Fruit fly (Drosophila melanogaster) whole organism, embryonic: ENCODE results near the gene dj-1beta.
A peak's percentile ranks its signal among the peaks of the same experiment; 100 is the strongest.

Source experiments
- ATbp ChIP-seq: fragments of 200-800 bp; sonication (Bioruptor generic); optimal IDR thresholded peaks from 2 replicates; lab custom pipeline; 2017; ENCODE audit warnings: missing biosample characterization, mild to moderate bottlenecking, missing genetic modification characterization, missing genetic modification reagents
- Atf6 ChIP-seq: fragments of 200-800 bp; sonication (Bioruptor generic); IDR thresholded peaks from 2 replicates; pipeline ENCODE4 v1.3.6; 2022; ENCODE audit warnings: missing biosample characterization, missing genetic modification characterization
- Awh ChIP-seq: fragments of 200-800 bp; sonication (Bioruptor generic); IDR thresholded peaks from 2 replicates; pipeline ENCODE4, ENCODE4 v1.3.6; 2022; ENCODE audit warnings: missing biosample characterization, missing genetic modification characterization
- CG10565 ChIP-seq: fragments of 200-800 bp; sonication (Bioruptor generic); optimal IDR thresholded peaks from 3 replicates; lab custom pipeline; 2016; ENCODE audit warnings: missing biosample characterization, mild to moderate bottlenecking, missing genetic modification characterization
- CG11456 ChIP-seq: fragments of 200-800 bp; sonication (Bioruptor generic); IDR thresholded peaks from 3 replicates; pipeline ENCODE4 v1.3.6; 2022; ENCODE audit warnings: missing biosample characterization, missing genetic modification characterization
- CG13296 ChIP-seq: fragments of 200-800 bp; sonication (Bioruptor generic); optimal IDR thresholded peaks from 3 replicates; lab custom pipeline; 2018; ENCODE audit warnings: missing biosample characterization, mild to moderate bottlenecking, missing genetic modification characterization
- CG1529 ChIP-seq: fragments of 200-800 bp; sonication (Bioruptor generic); optimal IDR thresholded peaks from 3 replicates; lab custom pipeline; 2018; ENCODE audit warnings: missing biosample characterization, missing genetic modification characterization
- CG16779 ChIP-seq: fragments of 200-800 bp; sonication (Bioruptor generic); IDR thresholded peaks from 2 replicates; pipeline ENCODE4 v1.3.6; 2022; ENCODE audit warnings: missing biosample characterization, missing genetic modification characterization
- CG17802 ChIP-seq: fragments of 200-800 bp; sonication (Bioruptor generic); optimal IDR thresholded peaks from 2 replicates; lab custom pipeline; 2018; ENCODE audit warnings: missing biosample characterization, mild to moderate bottlenecking, missing genetic modification characterization, moderate library complexity
- CG2712 ChIP-seq: fragments of 200-800 bp; optimal IDR thresholded peaks from 3 replicates; lab custom pipeline; 2019; ENCODE audit warnings: missing biosample characterization, mild to moderate bottlenecking, missing genetic modification characterization, moderate library complexity
- CG6765 ChIP-seq: fragments of 200-800 bp; sonication (Bioruptor generic); optimal IDR thresholded peaks from 3 replicates; lab custom pipeline; 2017; ENCODE audit warnings: missing biosample characterization, mild to moderate bottlenecking, missing genetic modification characterization
- CG6813 ChIP-seq: fragments of 200-800 bp; sonication (Bioruptor generic); optimal IDR thresholded peaks from 2 replicates; lab custom pipeline; 2017; ENCODE audit warnings: missing biosample characterization, missing genetic modification characterization, mild to moderate bottlenecking, moderate library complexity, missing genetic modification reagents
- CG8290 ChIP-seq, 3 experiments: fragments of 200-800 bp; sonication (Bioruptor generic); optimal IDR thresholded peaks; 2 replicates each; lab custom pipeline; 2016 to 2019; ENCODE audit warnings: missing biosample characterization in 3 of 3, missing genetic modification characterization in 3 of 3, mild to moderate bottlenecking in 2 of 3, moderate library complexity in 1 of 3
- CG8359 ChIP-seq: fragments of 200-800 bp; sonication (Bioruptor generic); optimal IDR thresholded peaks from 2 replicates; lab custom pipeline; 2017; ENCODE audit warnings: missing biosample characterization, mild to moderate bottlenecking, missing genetic modification characterization, borderline replicate concordance
- Camta ChIP-seq: fragments of 200-800 bp; sonication (Bioruptor generic); optimal IDR thresholded peaks from 2 replicates; lab custom pipeline; 2016; ENCODE audit warnings: missing biosample characterization, missing genetic modification characterization
- CoRest ChIP-seq: fragments of 200-800 bp; sonication (Bioruptor generic); optimal IDR thresholded peaks from 3 replicates; lab custom pipeline; 2018; ENCODE audit warnings: missing biosample characterization, mild to moderate bottlenecking, missing genetic modification characterization, moderate library complexity
- D19A ChIP-seq: fragments of 200-800 bp; optimal IDR thresholded peaks from 3 replicates; lab custom pipeline; 2019; ENCODE audit warnings: missing biosample characterization, mild to moderate bottlenecking, missing genetic modification characterization, moderate library complexity
- Dad ChIP-seq: fragments of 200-800 bp; sonication (Bioruptor generic); optimal IDR thresholded peaks from 3 replicates; lab custom pipeline; 2016; ENCODE audit warnings: missing biosample characterization, missing genetic modification characterization
- Deaf1 ChIP-seq: fragments of 200-800 bp; optimal IDR thresholded peaks from 3 replicates; lab custom pipeline; 2019; ENCODE audit warnings: missing biosample characterization, mild to moderate bottlenecking, missing genetic modification characterization, moderate library complexity
- Doc2 ChIP-seq: fragments of 200-800 bp; sonication (Bioruptor generic); IDR thresholded peaks from 2 replicates; pipeline ENCODE4 v1.3.6; 2022; ENCODE audit warnings: missing biosample characterization, missing genetic modification characterization
- Fer1 ChIP-seq: fragments of 200-800 bp; sonication (Bioruptor generic); optimal IDR thresholded peaks from 2 replicates; lab custom pipeline; 2017; ENCODE audit warnings: missing biosample characterization, mild to moderate bottlenecking, missing genetic modification characterization
- HLH3B ChIP-seq: fragments of 200-800 bp; sonication (Bioruptor generic); IDR thresholded peaks from 2 replicates; pipeline ENCODE4 v1.3.6; 2022; ENCODE audit warnings: missing biosample characterization, missing genetic modification characterization
- Hand ChIP-seq: fragments of 200-800 bp; sonication (Bioruptor generic); optimal IDR thresholded peaks from 2 replicates; lab custom pipeline; 2017; ENCODE audit warnings: mild to moderate bottlenecking, missing biosample characterization, missing genetic modification reagents, missing genetic modification characterization
- Hr51 ChIP-seq, 2 experiments: fragments of 200-800 bp; sonication (Bioruptor generic); optimal IDR thresholded peaks; 2 replicates in 1 of 2; 3 replicates in 1 of 2; lab custom pipeline; 2016 to 2018; ENCODE audit warnings: missing biosample characterization in 2 of 2, missing genetic modification characterization in 2 of 2, mild to moderate bottlenecking in 1 of 2, moderate library complexity in 1 of 2
- Kr ChIP-seq: fragments of 200-800 bp; sonication (Bioruptor generic); optimal IDR thresholded peaks from 2 replicates; lab custom pipeline; 2017; ENCODE audit warnings: missing biosample characterization, mild to moderate bottlenecking, missing genetic modification characterization
- Lpt ChIP-seq: fragments of >200 bp; optimal IDR thresholded peaks from 2 replicates; lab custom pipeline; 2018; ENCODE audit warnings: missing biosample characterization, missing genetic modification characterization
- NfI ChIP-seq: fragments of 200-800 bp; sonication (Bioruptor generic); optimal IDR thresholded peaks from 3 replicates; lab custom pipeline; 2018; ENCODE audit warnings: missing biosample characterization, mild to moderate bottlenecking, missing genetic modification characterization, moderate library complexity
- Optix ChIP-seq: fragments of 200-800 bp; sonication (Bioruptor generic); IDR thresholded peaks from 3 replicates; pipeline ENCODE4 v1.3.6; 2022; ENCODE audit warnings: missing biosample characterization, missing genetic modification characterization
- Poxn ChIP-seq: fragments of 200-800 bp; sonication (Bioruptor generic); IDR thresholded peaks from 2 replicates; pipeline ENCODE4 v1.3.6; 2022; ENCODE audit warnings: missing biosample characterization, missing genetic modification characterization
- Six4 ChIP-seq: fragments of 200-800 bp; sonication (Bioruptor generic); optimal IDR thresholded peaks from 2 replicates; lab custom pipeline; 2016; ENCODE audit warnings: missing biosample characterization, missing genetic modification characterization
- Sox100B ChIP-seq: fragments of 200-800 bp; sonication (Bioruptor generic); optimal IDR thresholded peaks from 3 replicates; lab custom pipeline; 2018; ENCODE audit warnings: missing biosample characterization, mild to moderate bottlenecking, missing genetic modification characterization
- YL-1 ChIP-seq: fragments of 200-800 bp; sonication (Bioruptor generic); optimal IDR thresholded peaks from 3 replicates; lab custom pipeline; 2017; ENCODE audit warnings: missing biosample characterization, mild to moderate bottlenecking, missing genetic modification characterization
- cg ChIP-seq: fragments of 200-800 bp; sonication (Bioruptor generic); optimal IDR thresholded peaks from 3 replicates; lab custom pipeline; 2019; ENCODE audit warnings: missing biosample characterization, mild to moderate bottlenecking, missing genetic modification characterization, moderate library complexity
- crp ChIP-seq, 2 experiments: fragments of 200-800 bp; sonication (Bioruptor generic); optimal IDR thresholded peaks; 2 replicates in 1 of 2; 3 replicates in 1 of 2; lab custom pipeline; 2017; ENCODE audit warnings: missing biosample characterization in 2 of 2, missing genetic modification characterization in 2 of 2, mild to moderate bottlenecking in 1 of 2, moderate library complexity in 1 of 2
- cwo ChIP-seq: fragments of 200-800 bp; sonication (Bioruptor generic); optimal IDR thresholded peaks from 3 replicates; lab custom pipeline; 2017; ENCODE audit warnings: missing biosample characterization, missing genetic modification characterization, mild to moderate bottlenecking, moderate library complexity, missing genetic modification reagents
- danr ChIP-seq: fragments of 200-800 bp; sonication (Bioruptor generic); IDR thresholded peaks from 2 replicates; pipeline ENCODE4 v1.3.6; 2022; ENCODE audit warnings: missing biosample characterization, missing genetic modification characterization
- gsb ChIP-seq: fragments of 200-800 bp; sonication (Bioruptor generic); IDR thresholded peaks from 2 replicates; pipeline ENCODE4 v1.3.6; 2022; ENCODE audit warnings: missing biosample characterization, missing genetic modification characterization
- hbn ChIP-seq: fragments of 200-800 bp; sonication (Bioruptor generic); IDR thresholded peaks from 2 replicates; pipeline ENCODE4 v1.3.6; 2022; ENCODE audit warnings: missing biosample characterization, missing genetic modification characterization; ENCODE audit not compliant: partially characterized antibody
- lilli ChIP-seq: fragments of 200-800 bp; sonication (Bioruptor generic); optimal IDR thresholded peaks from 3 replicates; lab custom pipeline; 2016; ENCODE audit warnings: missing biosample characterization, missing genetic modification characterization
- org-1 ChIP-seq: fragments of 200-800 bp; sonication (Bioruptor generic); optimal IDR thresholded peaks from 2 replicates; lab custom pipeline; 2017; ENCODE audit warnings: missing biosample characterization, missing genetic modification characterization
- otp ChIP-seq: fragments of 200-800 bp; sonication (Bioruptor generic); IDR thresholded peaks from 3 replicates; pipeline ENCODE4, ENCODE4 v1.3.6; 2022; ENCODE audit warnings: missing biosample characterization, missing genetic modification characterization
- peb ChIP-seq: fragments of 200-800 bp; sonication (Bioruptor generic); IDR thresholded peaks from 2 replicates; pipeline ENCODE4 v1.3.6; 2022; ENCODE audit warnings: missing biosample characterization, missing genetic modification characterization
- sc ChIP-seq, 3 experiments: fragments of >200 bp in 2 of 3; fragments of 200-800 bp in 1 of 3; sonication (Bioruptor generic) in 1 of 3; optimal IDR thresholded peaks; 2 replicates in 2 of 3; 3 replicates in 1 of 3; lab custom pipeline; 2017; ENCODE audit warnings: mild to moderate bottlenecking in 1 of 3, missing biosample characterization in 1 of 3, missing genetic modification characterization in 1 of 3, missing genetic modification reagents in 1 of 3
- sens ChIP-seq: fragments of 200-800 bp; sonication (Bioruptor generic); peaks from one replicate; lab custom pipeline; 2016; ENCODE audit warnings: missing biosample characterization, missing genetic modification characterization
- sr ChIP-seq: fragments of 200-800 bp; sonication (Bioruptor generic); IDR thresholded peaks from 3 replicates; pipeline ENCODE4 v1.3.6; 2022; ENCODE audit warnings: missing biosample characterization, missing genetic modification characterization
- twi ChIP-seq: fragments of 200-800 bp; optimal IDR thresholded peaks from 2 replicates; lab custom pipeline; 2019; ENCODE audit warnings: missing biosample characterization, mild to moderate bottlenecking, missing genetic modification characterization, moderate library complexity
- vvl ChIP-seq: fragments of 200-800 bp; sonication (Bioruptor generic); IDR thresholded peaks from 2 replicates; pipeline ENCODE4 v1.3.6; 2022; ENCODE audit warnings: missing biosample characterization, missing genetic modification characterization
- wdn ChIP-seq: fragments of 200-800 bp; sonication (Bioruptor generic); IDR thresholded peaks from 2 replicates; pipeline ENCODE4 v1.3.6; 2022; ENCODE audit warnings: missing biosample characterization, missing genetic modification characterization
- yki ChIP-seq: fragments of >200 bp; optimal IDR thresholded peaks from 3 replicates; lab custom pipeline; 2018

dj-1beta gene

DNA sequence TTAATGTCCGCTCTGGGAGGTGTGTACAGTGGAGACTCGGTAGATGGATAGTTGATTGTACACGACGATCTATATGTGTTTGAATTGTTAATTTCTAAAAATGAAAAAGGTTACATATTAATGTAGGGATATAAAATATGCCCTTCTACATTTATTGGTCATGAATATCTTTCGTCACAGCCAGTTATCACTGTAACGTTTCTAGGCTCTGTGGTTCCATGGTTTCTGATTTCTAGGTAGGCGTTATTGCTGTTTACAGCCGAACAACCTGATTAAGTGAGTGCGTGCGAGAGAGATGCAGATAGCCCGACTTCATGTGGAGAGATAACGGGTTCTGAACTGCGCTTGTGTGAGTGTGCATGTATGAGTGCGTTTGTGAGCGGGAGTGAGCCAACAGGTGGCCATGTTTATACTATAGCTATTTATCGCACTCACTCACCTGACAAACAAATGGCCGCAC lies 25.2 kb upstream of the dj-1beta start (continued):
- TF ChIP-seq Atf6 (GFP tag; lab: Robert Waterston, UW) = peak; percentile 79
- peak; percentile 75; the same call in 2 of the 3 replicates for TF ChIP-seq sr (GFP tag; lab: Robert Waterston, UW)
- peak; percentile 89 for TF ChIP-seq NfI (GFP tag; lab: Kevin White, UChicago)
- no peak for TF ChIP-seq hbn (GFP tag; lab: Robert Waterston, UW)
- peak; percentile 97 for TF ChIP-seq CG2712 (tag; lab: Kevin White, UChicago)
- TF ChIP-seq Poxn (GFP tag; lab: Robert Waterston, UW) = peak; percentile 80
- peak; percentile 95 for TF ChIP-seq CG11456 (GFP tag; lab: Robert Waterston, UW)
- peak; percentile 90 for TF ChIP-seq CG6813 (GFP tag; lab: Kevin White, UChicago)
- TF ChIP-seq Hand (GFP tag; lab: Kevin White, UChicago) = peak; percentile 83
- peak; percentile 82 for TF ChIP-seq CG8359 (GFP tag; lab: Kevin White, UChicago)
- TF ChIP-seq vvl (GFP tag; lab: Robert Waterston, UW) = peak; percentile 98
- peak; percentile 74 for TF ChIP-seq CG17802 (tag; lab: Kevin White, UChicago)
- TF ChIP-seq danr = peak; percentile 89
- TF ChIP-seq cwo = peak; percentile 89
- TF ChIP-seq Optix (GFP tag; lab: Robert Waterston, UW) = peak; percentile 70; the same call in 2 of the 3 replicates
- TF ChIP-seq CoRest = peak; percentile 96
- peak; percentile 86 for TF ChIP-seq CG10565 (GFP tag; lab: Kevin White, UChicago)
- TF ChIP-seq Sox100B (GFP tag; lab: Kevin White, UChicago) = peak; percentile 85
- TF ChIP-seq Awh (GFP tag; lab: Robert Waterston, UW) = peak; percentile 88
- TF ChIP-seq YL-1 (GFP tag; lab: Kevin White, UChicago) = peak; percentile 59
- peak; percentile 88 for TF ChIP-seq CG1529 (GFP tag; lab: Kevin White, UChicago)
- TF ChIP-seq Six4 (GFP tag; lab: Kevin White, UChicago) = peak; percentile 94
- peak; percentile 94 for TF ChIP-seq HLH3B
- peak; percentile 92 for TF ChIP-seq Fer1
- TF ChIP-seq Camta (GFP tag; lab: Kevin White, UChicago) = peak; percentile 88
- TF ChIP-seq Doc2 (GFP tag; lab: Robert Waterston, UW) = peak; percentile 68; the same call in 1 of the 2 replicates
- peak; percentile 99 for TF ChIP-seq sens (GFP tag; lab: Kevin White, UChicago)
- TF ChIP-seq sc (optimal IDR thresholded peaks at IDR 0.05; lab: Kevin White, UChicago) = no peak
- TF ChIP-seq sc (GFP tag; optimal IDR thresholded peaks at IDR 0.05; lab: Kevin White, UChicago) = peak; percentile 86
- peak; percentile 91 for TF ChIP-seq gsb (GFP tag; lab: Robert Waterston, UW)
- TF ChIP-seq otp (GFP tag; lab: Robert Waterston, UW) = no peak; the same call in 2 of the 3 replicates
- peak; percentile 87 for TF ChIP-seq ATbp (GFP tag; lab: Kevin White, UChicago)
- TF ChIP-seq Deaf1 (tag; lab: Kevin White, UChicago) = peak; percentile 73
- peak; percentile 96 for TF ChIP-seq lilli (GFP tag; lab: Kevin White, UChicago)
- peak; percentile 92 for TF ChIP-seq CG8290 (GFP tag; optimal IDR thresholded peaks at IDR 0.05; lab: Kevin White, UChicago)
- TF ChIP-seq CG8290 (tag; optimal IDR thresholded peaks at IDR 0.05; lab: Kevin White, UChicago) = peak; percentile 77 to 96
- peak; percentile 87 for TF ChIP-seq wdn (GFP tag; lab: Robert Waterston, UW)
- peak; percentile 90 for TF ChIP-seq CG16779
- TF ChIP-seq peb (GFP tag; lab: Robert Waterston, UW) = peak; percentile 93
- no peak for TF ChIP-seq Lpt (GFP tag; lab: Kevin White, UChicago)
- TF ChIP-seq Dad (GFP tag; lab: Kevin White, UChicago) = peak; percentile 93
- TF ChIP-seq Kr (GFP tag; lab: Kevin White, UChicago) = peak; percentile 28
- TF ChIP-seq twi (tag; lab: Kevin White, UChicago) = peak; percentile 92
- TF ChIP-seq D19A (tag; lab: Kevin White, UChicago) = peak; percentile 89
- TF ChIP-seq crp (GFP tag; optimal IDR thresholded peaks at IDR 0.05; lab: Kevin White, UChicago) = peak in 1 of 2 experiments; percentile 44
- TF ChIP-seq Hr51 (GFP tag; optimal IDR thresholded peaks at IDR 0.05; lab: Kevin White, UChicago) = peak; percentile 87 to 93
- peak; percentile 91 for TF ChIP-seq org-1 (GFP tag; lab: Kevin White, UChicago)
- TF ChIP-seq cg (GFP tag; lab: Kevin White, UChicago) = peak; percentile 96
- no peak for TF ChIP-seq yki (lab: Kevin White, UChicago)
- TF ChIP-seq CG13296 (GFP tag; lab: Kevin White, UChicago) = peak; percentile 87
- peak; percentile 66 for TF ChIP-seq CG6765 (GFP tag; lab: Kevin White, UChicago)
